Worm (Caenorhabditis elegans) whole organism, L2 larva: Measurements from ENCODE around the gene sysm-1.

Experiments used
- crh-2 ChIP-seq: sonication (generic microtip); optimal IDR thresholded peaks from 2 replicates; lab custom pipeline; 2017; ENCODE audit warnings: missing biosample characterization, missing genetic modification characterization
- nhr-11 ChIP-seq: fragments of 150-350 bp; optimal IDR thresholded peaks from 2 replicates; lab custom pipeline; 2014; ENCODE audit warnings: missing biosample characterization, missing genetic modification characterization
- nhr-77 ChIP-seq: fragments of 150-350 bp; optimal IDR thresholded peaks from 2 replicates; lab custom pipeline; 2014; ENCODE audit warnings: missing biosample characterization, missing genetic modification characterization

ce11 chrII:9056215-9056819 lies 26.7 kb downstream of the sysm-1 start:
- TF ChIP-seq crh-2 (tag; lab: Kevin White, UChicago) (no peak), nhr-11 (no peak), nhr-77 (tag; lab: Kevin White, UChicago) (no peak)
